Worm (Caenorhabditis elegans): Measurements from ENCODE around the gene T05G5.1.

DNA sequence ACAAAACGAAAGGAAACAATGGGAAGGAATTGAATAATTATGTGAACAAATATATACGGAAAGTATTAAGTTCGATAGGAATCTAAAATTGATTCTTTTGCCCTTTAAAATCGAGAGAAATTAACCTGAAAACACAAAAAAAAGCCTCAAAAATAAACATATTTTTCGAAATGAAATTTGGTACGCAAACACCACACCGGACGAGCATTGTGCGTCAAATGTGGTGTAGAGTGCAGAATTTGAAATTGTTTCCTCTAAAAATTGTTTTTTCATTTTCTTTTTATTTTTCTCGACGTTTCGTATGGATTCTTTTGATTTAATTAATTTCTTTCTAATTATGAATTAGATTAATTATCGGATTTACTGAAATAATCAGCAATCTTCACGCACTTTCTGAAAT lies 47.8 kb downstream of the T05G5.1 start:
- TF ChIP-seq dao-5 (tag; optimal IDR thresholded peaks at IDR 0.05) (no peak), him-1 (tag; optimal IDR thresholded peaks at IDR 0.05) (no peak)
